Worm (Caenorhabditis elegans): ENCODE data around the gene C49A9.4.

The C49A9.4 gene

DNA sequence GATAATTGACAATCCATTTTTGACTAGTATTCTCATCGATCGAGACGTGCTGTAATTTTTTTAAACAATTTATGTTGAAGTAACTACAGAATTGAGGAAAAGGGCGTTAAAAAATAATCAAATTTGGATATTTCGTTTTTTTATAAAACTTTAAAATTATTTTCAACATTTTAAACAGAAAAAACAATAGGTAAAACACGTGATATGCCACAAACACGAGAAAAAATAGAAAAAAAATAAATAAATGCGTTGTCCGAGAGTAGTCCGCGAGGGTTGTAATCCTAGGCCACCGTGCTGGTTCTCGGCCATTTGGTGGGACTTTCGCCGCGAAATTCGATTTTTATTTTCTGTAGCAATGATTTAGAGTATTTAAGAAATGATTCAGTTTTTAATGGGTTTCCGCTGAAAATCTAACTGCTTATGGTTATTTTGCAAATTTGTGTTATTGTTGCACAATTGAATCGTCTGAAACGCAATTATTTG lies 13.2 kb upstream of the C49A9.4 start, which contains the start of gene C49A9.10 (continued):
- TF ChIP-seq dmd-8 (GFP tag; IDR thresholded peaks at IDR 0.05), result no peak
- TF ChIP-seq nhr-28 (tag; optimal IDR thresholded peaks at IDR 0.05), result no peak
- TF ChIP-seq nhr-25 (tag; optimal IDR thresholded peaks at IDR 0.05; ENCODE audit: borderline replicate concordance, insufficient read depth), result no peak
- no peak for TF ChIP-seq R02D3.7 (tag; optimal IDR thresholded peaks at IDR 0.05)
- TF ChIP-seq lim-7 (GFP tag; IDR thresholded peaks at IDR 0.05), result no peak
- peak; percentile 74; the same call in 1 of the 2 replicates for TF ChIP-seq Y48G9A.11 (GFP tag; IDR thresholded peaks at IDR 0.05)
- TF ChIP-seq attf-4 (tag; optimal IDR thresholded peaks at IDR 0.05), result no peak
- no peak for TF ChIP-seq Y5F2A.4 (GFP tag; optimal IDR thresholded peaks at IDR 0.05)
- TF ChIP-seq spr-3 (GFP tag; optimal IDR thresholded peaks at IDR 0.05), result no peak
- TF ChIP-seq zfp-3 (GFP tag; conservative IDR thresholded peaks at IDR 0.05), result no peak
- no peak for TF ChIP-seq lin-15B (tag; optimal IDR thresholded peaks at IDR 0.05)
- TF ChIP-seq lin-29 (GFP tag; IDR thresholded peaks at IDR 0.05), result no peak
- no peak for TF ChIP-seq tag-97 (GFP tag; IDR thresholded peaks at IDR 0.05)
- TF ChIP-seq T20F7.1 (GFP tag; optimal IDR thresholded peaks at IDR 0.05), result peak; percentile 70
- peak; percentile 74 for TF ChIP-seq nhr-102 (tag; optimal IDR thresholded peaks at IDR 0.05)
- TF ChIP-seq ctbp-1 (GFP tag; IDR thresholded peaks at IDR 0.05), result 0 out of 2 replicates have a peak, but pooled peaks have one; percentile 28
- TF ChIP-seq lsy-2 (tag; optimal IDR thresholded peaks at IDR 0.05), result peak in 1 of 2 experiments; percentile 89
- no peak for TF ChIP-seq daf-12 (tag; optimal IDR thresholded peaks at IDR 0.05)
- no peak for TF ChIP-seq T26A8.4 (GFP tag; IDR thresholded peaks at IDR 0.05)
- TF ChIP-seq set-16 (GFP tag; IDR thresholded peaks at IDR 0.05), result no peak
- TF ChIP-seq ceh-44 (GFP tag; IDR thresholded peaks at IDR 0.05), result peak; percentile 52; the same call in 1 of the 2 replicates
- TF ChIP-seq nhr-48 (tag; optimal IDR thresholded peaks at IDR 0.05), result peak; percentile 52
- no peak; the same call in 1 of the 2 replicates for TF ChIP-seq dmd-6 (GFP tag; IDR thresholded peaks at IDR 0.05)
- no peak for TF ChIP-seq madf-9 (GFP tag; conservative IDR thresholded peaks at IDR 0.05)
- TF ChIP-seq gei-8 (GFP tag; optimal IDR thresholded peaks at IDR 0.05), result no peak
- TF ChIP-seq hif-1 (tag; optimal IDR thresholded peaks at IDR 0.05), result peak in 1 of 2 experiments; percentile 92
- TF ChIP-seq mep-1 (tag; optimal IDR thresholded peaks at IDR 0.05), result peak; percentile 76
- TF ChIP-seq ceh-62 (tag; optimal IDR thresholded peaks at IDR 0.05), result no peak
- TF ChIP-seq F26F4.8 (GFP tag; conservative IDR thresholded peaks at IDR 0.05), result no peak
- no peak for TF ChIP-seq hmg-1.1 (GFP tag; IDR thresholded peaks at IDR 0.05)
- peak; percentile 36 for TF ChIP-seq lin-13 (GFP tag; optimal IDR thresholded peaks at IDR 0.05)
- peak; percentile 89 for TF ChIP-seq unc-130 (GFP tag; optimal IDR thresholded peaks at IDR 0.05)
- peak; percentile 77 for TF ChIP-seq hlh-30 (tag; optimal IDR thresholded peaks at IDR 0.05; ENCODE audit: insufficient read depth)
- no peak for TF ChIP-seq lir-3 (tag; optimal IDR thresholded peaks at IDR 0.05)
- no peak for TF ChIP-seq egl-27 (tag; optimal IDR thresholded peaks at IDR 0.05)
- TF ChIP-seq dmd-9 (GFP tag; IDR thresholded peaks at IDR 0.05), result peak; percentile 83
- TF ChIP-seq zip-2 (tag; optimal IDR thresholded peaks at IDR 0.05), result no peak
- TF ChIP-seq nhr-42 (GFP tag; IDR thresholded peaks at IDR 0.05), result no peak
- TF ChIP-seq arid-1 (GFP tag; conservative IDR thresholded peaks at IDR 0.05), result no peak
- TF ChIP-seq jun-1 (tag; optimal IDR thresholded peaks at IDR 0.05), result no peak
- TF ChIP-seq skn-1 (tag; optimal IDR thresholded peaks at IDR 0.05), result no peak
- no peak for TF ChIP-seq ces-1 (GFP tag; optimal IDR thresholded peaks at IDR 0.05)
- TF ChIP-seq nhr-10 (tag; optimal IDR thresholded peaks at IDR 0.05), result no peak
- peak; percentile 69 for TF ChIP-seq duxl-1 (tag; optimal IDR thresholded peaks at IDR 0.05; ENCODE audit: poor library complexity)
- TF ChIP-seq daf-16 (GFP tag; optimal IDR thresholded peaks at IDR 0.05), result peak in 1 of 2 experiments; percentile 57
- TF ChIP-seq daf-16 (tag; optimal IDR thresholded peaks at IDR 0.05), result peak; percentile 69
- no peak for TF ChIP-seq ztf-11 (tag; optimal IDR thresholded peaks at IDR 0.05)
- TF ChIP-seq daf-19 (GFP tag; conservative IDR thresholded peaks at IDR 0.05), result no peak
- TF ChIP-seq pqm-1 (tag; optimal IDR thresholded peaks at IDR 0.05), result no peak
- peak; percentile 76; the same call in 1 of the 2 replicates for TF ChIP-seq lin-38 (GFP tag; IDR thresholded peaks at IDR 0.05)
- TF ChIP-seq ZK546.5 (tag; optimal IDR thresholded peaks at IDR 0.05), result no peak

Measured in whole organism, L4 larva.